Fruit fly (Drosophila melanogaster) whole organism, embryonic: ENCODE data around the gene CG7728.

Experiments
- CG12659 ChIP-seq: fragments of 200-800 bp; sonication (Bioruptor generic); optimal IDR thresholded peaks from 3 replicates; lab custom pipeline; 2017; ENCODE audit warnings: mild to moderate bottlenecking, missing biosample characterization, missing genetic modification reagents, missing genetic modification characterization
- CG13123 ChIP-seq: fragments of 200-800 bp; sonication (Bioruptor generic); optimal IDR thresholded peaks from 2 replicates; lab custom pipeline; 2016; ENCODE audit warnings: missing biosample characterization, missing genetic modification characterization
- h ChIP-seq: fragments of >200 bp; optimal IDR thresholded peaks from 2 replicates; lab custom pipeline; 2017
- pan ChIP-seq, 4 experiments: fragments of >200 bp in 3 of 4; fragments of 200-800 bp in 1 of 4; sonication (Bioruptor generic) in 1 of 4; optimal IDR thresholded peaks in 3 of 4; IDR thresholded peaks in 1 of 4; 2 replicates each; pipeline versions ENCODE4 v1.3.6 to Lab custom; 2017 to 2022; ENCODE audit warnings: missing biosample characterization in 2 of 4, missing genetic modification characterization in 2 of 4, mixed read lengths in 1 of 4
- ro ChIP-seq: fragments of 200-800 bp; sonication (Bioruptor generic); IDR thresholded peaks from 2 replicates; pipeline ENCODE4 v1.3.6; 2022; ENCODE audit warnings: missing biosample characterization, missing genetic modification characterization
- twi ChIP-seq: fragments of 200-800 bp; optimal IDR thresholded peaks from 2 replicates; lab custom pipeline; 2019; ENCODE audit warnings: missing biosample characterization, mild to moderate bottlenecking, missing genetic modification characterization, moderate library complexity

- TF ChIP-seq CG13123 (GFP tag; lab: Kevin White, UChicago) (no peak), pan (optimal IDR thresholded peaks at IDR 0.05; lab: Kevin White, UChicago) (no peak), pan (GFP tag; optimal IDR thresholded peaks at IDR 0.05 in 1 of 2, IDR thresholded peaks at IDR 0.05 in 1 of 2) (no peak), CG12659 (GFP tag; lab: Kevin White, UChicago) (no peak), twi (tag; lab: Kevin White, UChicago) (no peak), h (no peak), ro (GFP tag; lab: Robert Waterston, UW) (no peak)
These were observed 31.4 kb upstream of the CG7728 start for dm6 chr3L:16984813-16985387.
